Worm (Caenorhabditis elegans) whole organism, mixed stage, embryonic: ENCODE measurements around the gene K10G9.2.

ENCODE experiments used
- M03D4.4 ChIP-seq: sonication (generic microtip); optimal IDR thresholded peaks from 2 replicates; lab custom pipeline; 2017; ENCODE audit warnings: mild to moderate bottlenecking, missing genetic modification characterization, missing compliant biosample characterization
- bed-3 ChIP-seq: fragments of 200-800 bp; sonication (Bioruptor generic); optimal IDR thresholded peaks from 3 replicates; lab custom pipeline; 2018; ENCODE audit warnings: mild to moderate bottlenecking, missing genetic modification characterization, moderate library complexity, missing compliant biosample characterization
- blmp-1 ChIP-seq: fragments of 150-350 bp; optimal IDR thresholded peaks from 2 replicates; lab custom pipeline; 2014; ENCODE audit warnings: missing biosample characterization, missing genetic modification characterization
- ceh-39 ChIP-seq: fragments of 150-350 bp; optimal IDR thresholded peaks from 2 replicates; lab custom pipeline; 2014; ENCODE audit warnings: missing biosample characterization, missing genetic modification characterization
- ceh-43 ChIP-seq: fragments of 200-800 bp; sonication (Bioruptor generic); optimal IDR thresholded peaks from 2 replicates; lab custom pipeline; 2018; ENCODE audit warnings: mild to moderate bottlenecking, missing genetic modification characterization, moderate library complexity, missing compliant biosample characterization
- ceh-83 ChIP-seq: fragments of 200-800 bp; sonication (Bioruptor generic); optimal IDR thresholded peaks from 2 replicates; lab custom pipeline; 2018; ENCODE audit warnings: mild to moderate bottlenecking, missing genetic modification characterization, missing compliant biosample characterization
- ces-1 ChIP-seq: fragments of 150-350 bp; optimal IDR thresholded peaks from 2 replicates; lab custom pipeline; 2014; ENCODE audit warnings: missing biosample characterization, missing genetic modification reagents, missing genetic modification characterization
- drap-1 ChIP-seq: fragments of 200-800 bp; sonication (Bioruptor generic); optimal IDR thresholded peaks from 3 replicates; lab custom pipeline; 2018; ENCODE audit warnings: mild to moderate bottlenecking, missing genetic modification characterization, missing compliant biosample characterization
- elt-1 ChIP-seq: sonication (generic microtip); optimal IDR thresholded peaks from 2 replicates; lab custom pipeline; 2017; ENCODE audit warnings: missing genetic modification characterization, mild to moderate bottlenecking, missing compliant biosample characterization, antibody characterized with exemption, moderate library complexity, borderline replicate concordance; ENCODE audit not compliant: insufficient read depth
- elt-3 ChIP-seq: fragments of 150-350 bp; optimal IDR thresholded peaks from 2 replicates; lab custom pipeline; 2014; ENCODE audit warnings: missing biosample characterization, missing genetic modification characterization
- hlh-1 ChIP-seq: fragments of 150-350 bp; optimal IDR thresholded peaks from 2 replicates; lab custom pipeline; 2014; ENCODE audit warnings: missing biosample characterization, missing genetic modification reagents, missing genetic modification characterization
- lin-32 ChIP-seq: fragments of 200-800 bp; sonication (Bioruptor generic); optimal IDR thresholded peaks from 2 replicates; lab custom pipeline; 2018; ENCODE audit warnings: mild to moderate bottlenecking, missing genetic modification characterization, missing compliant biosample characterization
- lsy-2 ChIP-seq: fragments of 150-350 bp; optimal IDR thresholded peaks from 2 replicates; lab custom pipeline; 2014; ENCODE audit warnings: missing biosample characterization, missing genetic modification characterization
- mab-5 ChIP-seq: fragments of 150-350 bp; optimal IDR thresholded peaks from 2 replicates; lab custom pipeline; 2014; ENCODE audit warnings: missing biosample characterization, missing genetic modification characterization
- mep-1 ChIP-seq: fragments of 150-350 bp; optimal IDR thresholded peaks from 2 replicates; lab custom pipeline; 2017; ENCODE audit warnings: missing biosample characterization, missing genetic modification reagents, missing genetic modification characterization, inconsistent platforms
- nhr-237 ChIP-seq: fragments of 150-350 bp; optimal IDR thresholded peaks from 2 replicates; lab custom pipeline; 2014; ENCODE audit warnings: missing biosample characterization, missing genetic modification characterization
- nhr-28 ChIP-seq: fragments of 150-350 bp; optimal IDR thresholded peaks from 2 replicates; lab custom pipeline; 2014; ENCODE audit warnings: missing biosample characterization, missing genetic modification characterization
- nhr-76 ChIP-seq: sonication (generic microtip); optimal IDR thresholded peaks from 2 replicates; lab custom pipeline; 2017; ENCODE audit warnings: missing biosample characterization, missing genetic modification characterization
- pha-4 ChIP-seq: fragments of 150-350 bp; optimal IDR thresholded peaks from 2 replicates; lab custom pipeline; 2018; ENCODE audit warnings: missing biosample characterization, missing genetic modification reagents, missing genetic modification characterization
- sem-2 ChIP-seq: fragments of 200-800 bp; sonication (Bioruptor generic); optimal IDR thresholded peaks from 2 replicates; lab custom pipeline; 2018; ENCODE audit warnings: mild to moderate bottlenecking, missing genetic modification characterization, missing compliant biosample characterization
- snpc-4 ChIP-seq: fragments of 150-350 bp; optimal IDR thresholded peaks from 2 replicates; lab custom pipeline; 2014; ENCODE audit warnings: missing biosample characterization, missing genetic modification characterization
- sptf-1 ChIP-seq: sonication (generic microtip); optimal IDR thresholded peaks from 2 replicates; lab custom pipeline; 2017; ENCODE audit warnings: mild to moderate bottlenecking, missing genetic modification characterization, moderate library complexity, missing compliant biosample characterization
- tbx-8 ChIP-seq: fragments of 200-800 bp; sonication (Bioruptor generic); optimal IDR thresholded peaks from 2 replicates; lab custom pipeline; 2018; ENCODE audit warnings: mild to moderate bottlenecking, missing genetic modification characterization, moderate library complexity, missing compliant biosample characterization
- unc-120 ChIP-seq: sonication (generic microtip); optimal IDR thresholded peaks from 2 replicates; lab custom pipeline; 2017; ENCODE audit warnings: missing genetic modification characterization, missing compliant biosample characterization; ENCODE audit not compliant: poor library complexity, severe bottlenecking
- unc-39 ChIP-seq: fragments of 150-350 bp; optimal IDR thresholded peaks from 2 replicates; lab custom pipeline; 2014; ENCODE audit warnings: missing biosample characterization, missing genetic modification characterization
- unc-62 ChIP-seq: fragments of 150-350 bp; optimal IDR thresholded peaks from 2 replicates; lab custom pipeline; 2014; ENCODE audit warnings: missing biosample characterization, missing genetic modification reagents, missing genetic modification characterization
- zip-8 ChIP-seq: fragments of 150-350 bp; optimal IDR thresholded peaks from 2 replicates; lab custom pipeline; 2014; ENCODE audit warnings: missing biosample characterization, missing genetic modification characterization
- ztf-11 ChIP-seq: fragments of 150-350 bp; optimal IDR thresholded peaks from 2 replicates; lab custom pipeline; 2014; ENCODE audit warnings: missing biosample characterization, missing genetic modification characterization

Gene K10G9.2

DNA sequence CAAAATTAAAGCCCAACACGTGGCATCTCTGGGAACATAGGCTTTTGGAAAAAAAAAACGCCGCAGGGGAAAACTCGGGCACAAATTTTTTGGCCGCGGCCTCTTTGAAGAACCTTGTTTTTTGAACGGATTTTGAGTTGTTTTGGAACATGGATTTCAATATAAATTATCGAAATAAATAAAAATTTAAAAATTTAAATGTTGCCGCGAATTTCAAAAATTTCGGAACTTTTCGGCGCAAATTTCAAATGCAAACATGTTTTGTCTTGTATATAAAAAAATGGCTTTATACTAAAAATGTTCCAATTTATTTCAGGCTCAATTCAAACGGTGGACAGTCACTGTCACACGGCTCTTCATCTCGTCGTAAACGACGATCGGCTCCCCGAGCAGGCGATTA is 41.7 kb upstream of the K10G9.2 start:
- no peak for TF ChIP-seq lin-32

DNA sequence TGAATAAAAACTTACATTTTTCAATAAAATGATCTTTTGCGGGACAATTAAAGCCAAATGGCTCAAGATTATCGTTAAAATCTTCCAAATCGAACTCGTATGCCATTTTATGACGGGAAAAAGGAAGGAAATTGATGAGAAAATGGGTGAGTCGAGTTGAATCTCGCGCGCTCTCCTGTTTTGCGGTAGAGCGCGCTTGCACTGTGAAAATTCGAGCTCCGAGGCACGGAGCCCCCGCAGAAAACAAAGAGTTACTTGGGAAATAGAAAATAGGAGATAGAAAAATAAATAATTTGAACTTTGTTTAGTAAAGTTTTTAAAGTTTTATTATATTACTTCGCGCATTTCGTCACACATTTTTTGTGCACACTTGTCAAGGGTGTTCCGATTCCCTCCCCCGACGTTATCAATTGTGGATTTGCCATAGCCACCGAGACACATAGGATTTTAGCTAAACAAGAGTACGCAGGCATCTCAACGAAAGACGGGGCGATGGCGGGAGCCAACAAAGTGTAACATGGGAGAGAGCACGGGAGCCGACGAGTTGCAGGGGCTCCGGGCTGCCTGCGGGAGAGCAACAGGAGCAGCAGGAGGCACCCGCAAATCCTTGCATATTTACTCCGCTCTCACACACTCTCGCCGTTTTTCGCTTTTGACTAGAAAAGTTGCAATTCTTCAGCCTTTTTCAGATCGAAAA is 37.1 kb upstream of the K10G9.2 start, which contains the start of the genes div-1 and cor-1:
Gene div-1, minus strand, starts transcription at position 119 of the 697 bp plus-strand sequence.
Gene cor-1, plus strand, starts transcription at position 671 of the 697 bp plus-strand sequence.
- TF ChIP-seq ceh-39 (tag; lab: Kevin White, UChicago) (no peak), mep-1 (peak; percentile 69), lsy-2 (tag; lab: Kevin White, UChicago) (peak; percentile 39), nhr-237 (tag; lab: Kevin White, UChicago) (peak; percentile 66), hlh-1 (tag; lab: Kevin White, UChicago) (peak; percentile 29), snpc-4 (tag; lab: Kevin White, UChicago) (no peak), unc-62 (no peak), unc-120 (tag; lab: Kevin White, UChicago) (peak; percentile 60)

DNA sequence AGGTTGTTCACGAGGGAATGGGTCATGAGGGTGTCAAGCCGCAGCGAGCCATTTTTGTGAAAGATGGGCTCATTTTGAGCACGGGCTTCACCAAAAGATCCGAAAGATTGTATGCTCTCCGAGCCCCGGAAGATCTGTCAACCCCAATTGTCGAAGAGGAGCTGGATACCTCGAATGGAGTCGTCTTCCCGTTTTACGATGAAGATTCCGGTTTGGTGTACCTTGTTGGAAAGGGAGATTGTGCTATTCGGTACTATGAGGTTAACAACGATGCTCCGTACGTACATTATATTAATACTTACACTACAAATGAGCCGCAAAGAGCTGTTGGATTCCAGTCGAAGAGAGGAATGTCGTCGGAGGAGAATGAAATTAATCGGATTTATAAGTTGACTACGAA is 34.6 kb upstream of the K10G9.2 start:
- TF ChIP-seq pha-4 (tag; lab: Kevin White, UChicago): no peak
- no peak for TF ChIP-seq snpc-4 (tag; lab: Kevin White, UChicago)
- TF ChIP-seq unc-39 (tag; lab: Kevin White, UChicago): no peak
- TF ChIP-seq sptf-1 (tag; lab: Kevin White, UChicago): no peak
- TF ChIP-seq blmp-1 (tag; lab: Kevin White, UChicago): no peak
- no peak for TF ChIP-seq lin-32
- TF ChIP-seq zip-8 (tag; lab: Kevin White, UChicago): no peak
- no peak for TF ChIP-seq bed-3 (GFP tag; lab: Kevin White, UChicago)
- no peak for TF ChIP-seq M03D4.4 (tag; lab: Kevin White, UChicago)
- TF ChIP-seq ceh-43: no peak
- no peak for TF ChIP-seq tbx-8 (GFP tag; lab: Kevin White, UChicago)
- TF ChIP-seq nhr-76: no peak
- TF ChIP-seq, all 35 proteins: peak for 0

DNA sequence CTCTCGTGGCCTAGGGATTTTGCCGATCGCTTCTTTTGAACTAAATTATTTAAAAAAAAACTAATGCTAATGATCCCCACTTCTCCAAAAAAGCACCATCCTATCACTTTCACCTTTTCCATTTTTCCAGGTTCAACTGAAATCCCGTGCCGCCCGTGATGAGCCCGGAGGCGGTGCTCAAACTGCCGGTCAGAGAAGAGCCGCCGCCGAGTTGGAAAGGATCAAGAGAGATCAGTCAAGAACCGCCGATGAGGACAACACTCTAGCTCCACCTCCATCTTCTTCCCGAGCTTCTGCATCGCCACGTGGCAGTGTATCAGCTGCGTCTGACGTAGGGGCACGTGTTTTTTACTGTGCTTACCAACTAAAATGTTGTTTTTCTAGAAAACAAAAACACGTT is 32.4 kb upstream of the K10G9.2 start:
- TF ChIP-seq ceh-39 (tag; lab: Kevin White, UChicago) (no peak), lsy-2 (tag; lab: Kevin White, UChicago) (no peak), bed-3 (GFP tag; lab: Kevin White, UChicago) (no peak), sem-2 (no peak), ces-1 (GFP tag; lab: Kevin White, UChicago) (no peak), elt-1 (tag; lab: Kevin White, UChicago) (no peak), lin-32 (no peak), elt-3 (no peak), drap-1 (GFP tag; lab: Kevin White, UChicago) (no peak), ceh-83 (GFP tag; lab: Kevin White, UChicago) (no peak), ztf-11 (tag; lab: Kevin White, UChicago) (no peak), blmp-1 (tag; lab: Kevin White, UChicago) (no peak)
- TF ChIP-seq, all 35 proteins: peak for 0

DNA sequence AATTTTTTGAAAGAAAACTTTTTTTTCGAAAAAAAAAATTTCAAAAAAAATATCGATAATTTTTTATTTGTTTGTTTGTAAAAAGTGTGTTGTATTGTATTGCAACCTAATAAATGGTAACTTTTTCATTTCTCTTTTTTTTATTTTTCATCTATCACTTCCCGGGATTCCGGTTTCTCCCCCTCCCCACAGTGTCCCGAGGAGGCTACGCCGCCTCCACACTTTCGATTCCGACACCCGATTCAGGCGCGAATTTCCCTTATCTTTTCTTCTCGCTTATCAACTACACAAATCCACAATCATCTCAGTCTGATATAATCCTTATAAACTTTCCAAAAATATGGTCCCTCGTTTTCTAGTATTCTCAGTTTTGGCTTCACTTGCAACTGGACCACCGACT is 31.1 kb upstream of the K10G9.2 start, which contains the start of gene R01H10.4:
Gene R01H10.4, plus strand, starts transcription at position 236 of the 400 bp plus-strand sequence.
- TF ChIP-seq elt-3 (no peak), tbx-8 (GFP tag; lab: Kevin White, UChicago) (no peak), mab-5 (tag; lab: Kevin White, UChicago) (no peak), drap-1 (GFP tag; lab: Kevin White, UChicago) (no peak), M03D4.4 (tag; lab: Kevin White, UChicago) (no peak), ztf-11 (tag; lab: Kevin White, UChicago) (no peak), ceh-39 (tag; lab: Kevin White, UChicago) (no peak), nhr-28 (no peak), snpc-4 (tag; lab: Kevin White, UChicago) (no peak), ces-1 (GFP tag; lab: Kevin White, UChicago) (no peak), pha-4 (tag; lab: Kevin White, UChicago) (no peak), unc-62 (no peak), bed-3 (GFP tag; lab: Kevin White, UChicago) (no peak), sptf-1 (tag; lab: Kevin White, UChicago) (no peak)
- TF ChIP-seq, all 35 proteins: peak for 0
